Fruit fly (Drosophila melanogaster) whole organism, embryonic: ENCODE measurements around the gene CG1965.

Experiments
- Abd-B ChIP-seq: fragments of 200-800 bp; sonication (Bioruptor generic); optimal IDR thresholded peaks from 2 replicates; lab custom pipeline; 2018; ENCODE audit warnings: missing biosample characterization, mild to moderate bottlenecking, missing genetic modification characterization, moderate library complexity
- Adf1 ChIP-seq: fragments of 200-800 bp; sonication (Bioruptor generic); IDR thresholded peaks from 2 replicates; pipeline ENCODE4 v1.3.6; 2022; ENCODE audit warnings: missing biosample characterization, missing genetic modification characterization
- B-H2 ChIP-seq: fragments of 200-800 bp; sonication (Bioruptor generic); optimal IDR thresholded peaks from 2 replicates; lab custom pipeline; 2018; ENCODE audit warnings: missing biosample characterization, mild to moderate bottlenecking, missing genetic modification characterization
- CG10431 ChIP-seq: fragments of 200-800 bp; sonication (Bioruptor generic); optimal IDR thresholded peaks from 3 replicates; lab custom pipeline; 2018; ENCODE audit warnings: missing biosample characterization, mild to moderate bottlenecking, missing genetic modification characterization
- CG10654 ChIP-seq: fragments of 200-800 bp; sonication (Bioruptor generic); optimal IDR thresholded peaks from 2 replicates; lab custom pipeline; 2016; ENCODE audit warnings: missing biosample characterization, missing genetic modification characterization
- CG10959 ChIP-seq: fragments of 200-800 bp; sonication (Bioruptor generic); IDR thresholded peaks from 2 replicates; pipeline ENCODE4 v1.3.6; 2022; ENCODE audit warnings: missing biosample characterization, missing genetic modification characterization
- CG12219 ChIP-seq: fragments of 200-800 bp; sonication (Bioruptor generic); optimal IDR thresholded peaks from 3 replicates; lab custom pipeline; 2018; ENCODE audit warnings: missing biosample characterization, mild to moderate bottlenecking, missing genetic modification characterization
- CG13287 ChIP-seq: fragments of 200-800 bp; sonication (Bioruptor generic); IDR thresholded peaks from 2 replicates; pipeline ENCODE4 v1.3.6; 2022; ENCODE audit warnings: missing biosample characterization, missing genetic modification characterization; ENCODE audit not compliant: partially characterized antibody
- CG13624 ChIP-seq: fragments of 200-800 bp; sonication (Bioruptor generic); optimal IDR thresholded peaks from 2 replicates; lab custom pipeline; 2016; ENCODE audit warnings: missing biosample characterization, missing genetic modification characterization
- CG15479 ChIP-seq: fragments of 200-800 bp; sonication (Bioruptor generic); optimal IDR thresholded peaks from 3 replicates; lab custom pipeline; 2019; ENCODE audit warnings: missing biosample characterization, mild to moderate bottlenecking, missing genetic modification characterization, moderate library complexity
- CG2120 ChIP-seq: fragments of 200-800 bp; sonication (Bioruptor generic); optimal IDR thresholded peaks from 3 replicates; lab custom pipeline; 2016; ENCODE audit warnings: missing biosample characterization, missing genetic modification characterization
- CG30020 ChIP-seq: fragments of 200-800 bp; optimal IDR thresholded peaks from 2 replicates; lab custom pipeline; 2019; ENCODE audit warnings: missing biosample characterization, mild to moderate bottlenecking, missing genetic modification characterization, moderate library complexity
- CG3407 ChIP-seq: fragments of 200-800 bp; sonication (Bioruptor generic); optimal IDR thresholded peaks from 2 replicates; lab custom pipeline; 2018; ENCODE audit warnings: missing biosample characterization, mild to moderate bottlenecking, missing genetic modification characterization
- CG3726 ChIP-seq: fragments of 200-800 bp; sonication (Bioruptor generic); IDR thresholded peaks from 3 replicates; pipeline ENCODE4, ENCODE4 v1.3.6; 2022; ENCODE audit warnings: missing biosample characterization, missing genetic modification characterization
- CG43689 ChIP-seq: fragments of 200-800 bp; sonication (Bioruptor generic); IDR thresholded peaks from 2 replicates; pipeline ENCODE4 v1.3.6; 2022; ENCODE audit warnings: missing biosample characterization, missing genetic modification characterization
- CG4854 ChIP-seq: fragments of 200-800 bp; sonication (Bioruptor generic); optimal IDR thresholded peaks from 2 replicates; lab custom pipeline; 2016; ENCODE audit warnings: missing biosample characterization, missing genetic modification characterization, inconsistent platforms
- CG5245 ChIP-seq: fragments of 200-800 bp; sonication (Bioruptor generic); optimal IDR thresholded peaks from 3 replicates; lab custom pipeline; 2016; ENCODE audit warnings: missing biosample characterization, missing genetic modification characterization
- CG6854 ChIP-seq: fragments of 200-800 bp; sonication (Bioruptor generic); optimal IDR thresholded peaks from 3 replicates; lab custom pipeline; 2017; ENCODE audit warnings: missing biosample characterization, mild to moderate bottlenecking, missing genetic modification characterization
- CG7372 ChIP-seq: fragments of 200-800 bp; sonication (Bioruptor generic); IDR thresholded peaks from 2 replicates; pipeline ENCODE4 v1.3.6; 2022; ENCODE audit warnings: missing biosample characterization, missing genetic modification characterization
- CG7786 ChIP-seq: fragments of 200-800 bp; sonication (Bioruptor generic); optimal IDR thresholded peaks from 2 replicates; lab custom pipeline; 2016; ENCODE audit warnings: missing biosample characterization, missing genetic modification characterization
- CG9215 ChIP-seq: fragments of 200-800 bp; sonication (Bioruptor generic); IDR thresholded peaks from 2 replicates; pipeline ENCODE4 v1.3.6; 2022; ENCODE audit warnings: missing biosample characterization, missing genetic modification characterization
- Dp ChIP-seq: fragments of 200-800 bp; sonication (Bioruptor generic); optimal IDR thresholded peaks from 2 replicates; lab custom pipeline; 2018; ENCODE audit warnings: missing biosample characterization, mild to moderate bottlenecking, missing genetic modification characterization, moderate library complexity
- Fer2 ChIP-seq: fragments of 200-800 bp; sonication (Bioruptor generic); optimal IDR thresholded peaks from 2 replicates; lab custom pipeline; 2018; ENCODE audit warnings: missing biosample characterization, mild to moderate bottlenecking, missing genetic modification characterization, moderate library complexity
- Hr3 ChIP-seq: fragments of 200-800 bp; sonication (Bioruptor generic); optimal IDR thresholded peaks from 3 replicates; lab custom pipeline; 2016; ENCODE audit warnings: missing biosample characterization, missing genetic modification characterization
- MTF-1 ChIP-seq: fragments of 200-800 bp; sonication (Bioruptor generic); optimal IDR thresholded peaks from 2 replicates; lab custom pipeline; 2018; ENCODE audit warnings: missing biosample characterization, mild to moderate bottlenecking, missing genetic modification characterization, borderline replicate concordance
- NC2α ChIP-seq: fragments of 200-800 bp; sonication (Bioruptor generic); optimal IDR thresholded peaks from 2 replicates; lab custom pipeline; 2016; ENCODE audit warnings: missing biosample characterization, missing genetic modification characterization
- Ssrp ChIP-seq: fragments of 200-800 bp; sonication (Bioruptor generic); optimal IDR thresholded peaks from 2 replicates; lab custom pipeline; 2018; ENCODE audit warnings: missing biosample characterization, mild to moderate bottlenecking, missing genetic modification characterization, moderate library complexity
- Taf1 ChIP-seq: fragments of 200-800 bp; sonication (Bioruptor generic); IDR thresholded peaks from 2 replicates; pipeline ENCODE4 v1.3.6; 2022; ENCODE audit warnings: missing biosample characterization, missing genetic modification characterization
- ab ChIP-seq: fragments of 200-800 bp; sonication (Bioruptor generic); optimal IDR thresholded peaks from 2 replicates; lab custom pipeline; 2016; ENCODE audit warnings: missing biosample characterization, missing genetic modification characterization
- al ChIP-seq: fragments of 200-800 bp; sonication (Bioruptor generic); IDR thresholded peaks from 2 replicates; pipeline ENCODE4 v1.3.6; 2022; ENCODE audit warnings: missing biosample characterization, missing genetic modification characterization
- ato ChIP-seq: fragments of 200-800 bp; sonication (Bioruptor generic); IDR thresholded peaks from 2 replicates; pipeline ENCODE4 v1.3.6; 2022; ENCODE audit warnings: missing biosample characterization, missing genetic modification characterization; ENCODE audit not compliant: partially characterized antibody
- cas ChIP-seq: fragments of 200-800 bp; sonication (Bioruptor generic); IDR thresholded peaks from 2 replicates; pipeline ENCODE4 v1.3.6; 2022; ENCODE audit warnings: missing biosample characterization, missing genetic modification characterization
- gcm ChIP-seq: fragments of 200-800 bp; sonication (Bioruptor generic); optimal IDR thresholded peaks from 2 replicates; lab custom pipeline; 2019; ENCODE audit warnings: missing biosample characterization, mild to moderate bottlenecking, missing genetic modification characterization, moderate library complexity
- grn ChIP-seq: fragments of 200-800 bp; sonication (Bioruptor generic); optimal IDR thresholded peaks from 3 replicates; lab custom pipeline; 2017; ENCODE audit warnings: missing biosample characterization, missing genetic modification characterization
- gsb ChIP-seq: fragments of 200-800 bp; sonication (Bioruptor generic); IDR thresholded peaks from 2 replicates; pipeline ENCODE4 v1.3.6; 2022; ENCODE audit warnings: missing biosample characterization, missing genetic modification characterization
- ham ChIP-seq: fragments of 200-800 bp; sonication (Bioruptor generic); IDR thresholded peaks from 2 replicates; pipeline ENCODE4 v1.3.6; 2022; ENCODE audit warnings: missing biosample characterization, missing genetic modification characterization
- inv ChIP-seq: fragments of 200-800 bp; sonication (Bioruptor generic); IDR thresholded peaks from 2 replicates; pipeline ENCODE4 v1.3.6; 2022; ENCODE audit warnings: missing biosample characterization, missing genetic modification characterization; ENCODE audit not compliant: partially characterized antibody
- mirr ChIP-seq: fragments of 200-800 bp; sonication (Bioruptor generic); optimal IDR thresholded peaks from 3 replicates; lab custom pipeline; 2018; ENCODE audit warnings: missing biosample characterization, mild to moderate bottlenecking, missing genetic modification characterization
- org-1 ChIP-seq: fragments of 200-800 bp; sonication (Bioruptor generic); optimal IDR thresholded peaks from 2 replicates; lab custom pipeline; 2017; ENCODE audit warnings: missing biosample characterization, missing genetic modification characterization
- p53 ChIP-seq: fragments of 200-800 bp; sonication (Bioruptor generic); optimal IDR thresholded peaks from 2 replicates; lab custom pipeline; 2016; ENCODE audit warnings: missing biosample characterization, missing genetic modification characterization
- phol ChIP-seq: fragments of 200-800 bp; sonication (Bioruptor generic); optimal IDR thresholded peaks from 3 replicates; lab custom pipeline; 2018; ENCODE audit warnings: missing biosample characterization, mild to moderate bottlenecking, missing genetic modification characterization, moderate library complexity
- pnt ChIP-seq: fragments of 200-800 bp; sonication (Bioruptor generic); optimal IDR thresholded peaks from 3 replicates; lab custom pipeline; 2016; ENCODE audit warnings: missing biosample characterization, missing genetic modification characterization
- rib ChIP-seq: fragments of 200-800 bp; sonication (Bioruptor generic); IDR thresholded peaks from 2 replicates; pipeline ENCODE4 v1.3.6; 2022; ENCODE audit warnings: missing biosample characterization, missing genetic modification characterization
- sima ChIP-seq: fragments of 200-800 bp; sonication (Bioruptor generic); optimal IDR thresholded peaks from 2 replicates; lab custom pipeline; 2016; ENCODE audit warnings: missing biosample characterization, missing genetic modification characterization
- slbo ChIP-seq: fragments of 200-800 bp; sonication (Bioruptor generic); IDR thresholded peaks from 2 replicates; pipeline ENCODE4 v1.3.6; 2022; ENCODE audit warnings: missing biosample characterization, missing genetic modification characterization
- vnd ChIP-seq: fragments of 200-800 bp; sonication (Bioruptor generic); IDR thresholded peaks from 3 replicates; pipeline ENCODE4 v1.3.6; 2022; ENCODE audit warnings: missing biosample characterization, missing genetic modification characterization; ENCODE audit not compliant: partially characterized antibody
- zen2 ChIP-seq: fragments of 200-800 bp; sonication (Bioruptor generic); IDR thresholded peaks from 3 replicates; pipeline ENCODE4 v1.3.6; 2022; ENCODE audit warnings: missing biosample characterization, missing genetic modification characterization; ENCODE audit not compliant: partially characterized antibody
- zfh1 ChIP-seq: fragments of 200-800 bp; sonication (Bioruptor generic); IDR thresholded peaks from 3 replicates; pipeline ENCODE4 v1.3.6; 2022; ENCODE audit warnings: missing biosample characterization, missing genetic modification characterization
- zfh2 ChIP-seq: fragments of 200-800 bp; sonication (Bioruptor generic); optimal IDR thresholded peaks from 2 replicates; lab custom pipeline; 2016; ENCODE audit warnings: missing biosample characterization, missing genetic modification characterization

Gene CG1965

DNA sequence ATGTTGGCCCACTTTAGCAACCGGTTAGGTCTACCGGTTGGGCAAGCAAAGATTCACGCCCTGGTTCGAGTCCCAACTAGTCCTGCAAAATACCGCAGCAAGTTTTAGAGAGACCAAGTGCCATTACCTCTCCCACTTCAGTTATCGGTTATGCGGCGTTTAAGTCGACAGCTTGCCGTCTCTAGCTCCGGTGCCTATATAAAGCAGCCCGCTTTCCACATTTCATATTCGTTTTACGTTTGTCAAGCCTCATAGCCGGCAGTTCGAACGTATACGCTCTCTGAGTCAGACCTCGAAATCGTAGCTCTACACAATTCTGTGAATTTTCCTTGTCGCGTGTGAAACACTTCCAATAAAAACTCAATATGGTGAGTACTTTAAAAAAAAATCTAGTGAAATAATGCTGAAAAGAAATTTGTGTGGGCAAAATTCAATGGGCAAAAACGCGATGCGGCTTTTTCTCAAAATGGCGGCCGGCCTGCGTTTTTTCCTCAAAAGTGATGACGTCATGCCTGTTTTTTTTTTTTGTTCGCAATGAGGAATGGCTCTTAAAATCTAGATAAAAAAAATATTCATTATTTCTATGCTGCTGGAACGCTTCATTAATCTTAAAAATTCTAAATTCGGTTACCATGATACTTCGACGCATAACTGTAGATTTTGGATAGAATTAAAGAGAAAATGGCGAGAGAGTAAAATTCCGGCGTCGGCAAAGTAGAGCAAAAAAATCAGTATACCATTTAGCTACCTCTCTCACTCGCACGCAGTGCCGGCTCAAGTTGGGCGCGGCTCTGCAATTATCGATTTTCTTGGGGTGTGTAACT is 19.4 kb downstream of the CG1965 start, which contains the start of gene alphaTub84B (continued):
- TF ChIP-seq CG3407 (GFP tag; lab: Kevin White, UChicago) (peak; percentile 68), MTF-1 (peak; percentile 77), CG10654 (GFP tag; lab: Kevin White, UChicago) (no peak), inv (GFP tag; lab: Robert Waterston, UW) (no peak), Adf1 (no peak; the same call in 1 of the 2 replicates), gsb (GFP tag; lab: Robert Waterston, UW) (peak; percentile 60), pnt (GFP tag; lab: Kevin White, UChicago) (peak; percentile 46), CG43689 (GFP tag; lab: Robert Waterston, UW) (no peak), Abd-B (GFP tag; lab: Kevin White, UChicago) (no peak), CG30020 (tag; lab: Kevin White, UChicago) (no peak), CG15479 (GFP tag; lab: Kevin White, UChicago) (no peak), CG6854 (GFP tag; lab: Kevin White, UChicago) (peak; percentile 56), al (GFP tag; lab: Robert Waterston, UW) (no peak), CG3726 (no peak), p53 (GFP tag; lab: Kevin White, UChicago) (peak; percentile 76), phol (tag; lab: Kevin White, UChicago) (peak; percentile 88), CG2120 (GFP tag; lab: Kevin White, UChicago) (peak; percentile 61), NC2α (peak; percentile 87), CG13287 (GFP tag; lab: Robert Waterston, UW) (peak; percentile 60), rib (GFP tag; lab: Robert Waterston, UW) (peak; percentile 74), CG10959 (GFP tag; lab: Robert Waterston, UW) (peak; percentile 52; the same call in 1 of the 2 replicates), ab (GFP tag; lab: Kevin White, UChicago) (no peak), slbo (GFP tag; lab: Robert Waterston, UW) (peak; percentile 67), ham (GFP tag; lab: Robert Waterston, UW) (no peak), mirr (GFP tag; lab: Kevin White, UChicago) (peak; percentile 81), CG12219 (GFP tag; lab: Kevin White, UChicago) (peak; percentile 42), CG9215 (GFP tag; lab: Robert Waterston, UW) (peak; percentile 32; the same call in 1 of the 2 replicates), Ssrp (peak; percentile 24), CG7786 (GFP tag; lab: Kevin White, UChicago) (peak; percentile 54), CG5245 (GFP tag; lab: Kevin White, UChicago) (peak; percentile 47), cas (peak; percentile 63), zfh2 (GFP tag; lab: Kevin White, UChicago) (peak; percentile 34), vnd (GFP tag; lab: Robert Waterston, UW) (no peak), Fer2 (tag; lab: Kevin White, UChicago) (peak; percentile 6), Hr3 (GFP tag; lab: Kevin White, UChicago) (peak; percentile 34), ato (GFP tag; lab: Robert Waterston, UW) (peak; percentile 76), CG4854 (GFP tag; lab: Kevin White, UChicago) (peak; percentile 60), grn (GFP tag; lab: Kevin White, UChicago) (peak; percentile 62), B-H2 (GFP tag; lab: Kevin White, UChicago) (peak; percentile 45), CG10431 (peak; percentile 75), zen2 (peak; percentile 40; the same call in 1 of the 3 replicates), org-1 (GFP tag; lab: Kevin White, UChicago) (no peak), zfh1 (GFP tag; lab: Robert Waterston, UW) (peak; percentile 78), Dp (peak; percentile 35), CG7372 (GFP tag; lab: Robert Waterston, UW) (no peak), Taf1 (GFP tag; lab: Robert Waterston, UW) (no peak), gcm (GFP tag; lab: Kevin White, UChicago) (peak; percentile 52), sima (GFP tag; lab: Kevin White, UChicago) (no peak), CG13624 (GFP tag; lab: Kevin White, UChicago) (peak; percentile 87)
